Worm (Caenorhabditis elegans): Measurements from ENCODE around the gene nhr-88.

- TF ChIP-seq lin-15B (tag; optimal IDR thresholded peaks at IDR 0.05) (no peak), unc-39 (tag; optimal IDR thresholded peaks at IDR 0.05) (no peak), nhr-237 (tag; optimal IDR thresholded peaks at IDR 0.05) (no peak), daf-12 (tag; optimal IDR thresholded peaks at IDR 0.05) (no peak), R02D3.7 (tag; optimal IDR thresholded peaks at IDR 0.05) (no peak), skn-1 (tag; optimal IDR thresholded peaks at IDR 0.05) (no peak), fkh-10 (GFP tag; optimal IDR thresholded peaks at IDR 0.05) (no peak), elt-2 (tag; optimal IDR thresholded peaks at IDR 0.05) (no peak), aly-2 (tag; optimal IDR thresholded peaks at IDR 0.05) (no peak), nfya-1 (tag; optimal IDR thresholded peaks at IDR 0.05; ENCODE audit: insufficient read depth) (no peak), pha-4 (tag; optimal IDR thresholded peaks at IDR 0.05) (no peak), ama-1 (optimal IDR thresholded peaks at IDR 0.05) (no peak), nhr-11 (tag; optimal IDR thresholded peaks at IDR 0.05) (no peak), egl-27 (tag; optimal IDR thresholded peaks at IDR 0.05) (no peak)
Measured at ce11 chrII:3034914-3035313, 58.5 kb downstream of the nhr-88 start.

Measured in whole organism, L3 larva.